Worm (Caenorhabditis elegans) whole organism, young adult: ENCODE data around the gene F38E1.3.
A peak's percentile ranks its signal among the peaks of the same experiment; 100 is the strongest.

ENCODE experiments used
- B0035.1 ChIP-seq: sonication (generic microtip); optimal IDR thresholded peaks from 2 replicates; lab custom pipeline; 2016; ENCODE audit warnings: missing genetic modification characterization, mild to moderate bottlenecking, missing compliant biosample characterization, missing genotype, missing genetic modification reagents
- B0336.3 ChIP-seq: fragments of 200-800 bp; sonication (Bioruptor generic); IDR thresholded peaks from 2 replicates; pipeline ENCODE4 v1.3.6; 2022; ENCODE audit warnings: missing genetic modification characterization, missing compliant biosample characterization
- D2030.7 ChIP-seq: fragments of 200-800 bp; sonication (Bioruptor generic); IDR thresholded peaks from 2 replicates; pipeline ENCODE4 v1.3.6; 2022; ENCODE audit warnings: missing genetic modification reagents, missing genetic modification characterization, missing compliant biosample characterization
- F10E7.11 ChIP-seq: sonication (generic microtip); optimal IDR thresholded peaks from 2 replicates; lab custom pipeline; 2017; ENCODE audit warnings: mild to moderate bottlenecking, missing genetic modification characterization, moderate library complexity, missing compliant biosample characterization
- F22D6.2 ChIP-seq: sonication (generic microtip); optimal IDR thresholded peaks from 2 replicates; lab custom pipeline; 2016; ENCODE audit warnings: mild to moderate bottlenecking, missing genetic modification characterization, missing compliant biosample characterization
- F33H1.4 ChIP-seq: fragments of 200-800 bp; sonication (Bioruptor generic); IDR thresholded peaks from 2 replicates; pipeline ENCODE4 v1.3.6; 2022; ENCODE audit warnings: missing genetic modification reagents, missing genetic modification characterization, missing compliant biosample characterization
- T07F8.4 ChIP-seq: sonication (generic microtip); optimal IDR thresholded peaks from 2 replicates; lab custom pipeline; 2016; ENCODE audit warnings: mild to moderate bottlenecking, missing genetic modification characterization, moderate library complexity, missing compliant biosample characterization
- Y79H2A.3 ChIP-seq: fragments of 200-800 bp; sonication (Bioruptor generic); conservative IDR thresholded peaks from 2 replicates; pipeline ENCODE4 v1.3.6; 2022; ENCODE audit warnings: missing genetic modification reagents, missing genetic modification characterization, missing compliant biosample characterization
- akir-1 ChIP-seq: fragments of 200-800 bp; sonication (Bioruptor generic); optimal IDR thresholded peaks from 2 replicates; lab custom pipeline; 2018; ENCODE audit warnings: mild to moderate bottlenecking, missing genetic modification characterization, moderate library complexity, missing compliant biosample characterization
- aptf-3 ChIP-seq: fragments of 200-800 bp; sonication (Bioruptor generic); IDR thresholded peaks from 2 replicates; pipeline ENCODE4 v1.3.6; 2022; ENCODE audit warnings: missing genetic modification characterization, missing compliant biosample characterization
- attf-3 ChIP-seq: fragments of 200-800 bp; sonication (Bioruptor generic); conservative IDR thresholded peaks from 2 replicates; pipeline ENCODE4 v1.3.6; 2022; ENCODE audit warnings: missing genetic modification reagents, missing genetic modification characterization, missing compliant biosample characterization
- attf-5 ChIP-seq: fragments of 200-800 bp; sonication (Bioruptor generic); optimal IDR thresholded peaks from 2 replicates; lab custom pipeline; 2018; ENCODE audit warnings: mild to moderate bottlenecking, missing genetic modification characterization, missing compliant biosample characterization
- attf-6 ChIP-seq: fragments of 200-800 bp; sonication (Bioruptor generic); IDR thresholded peaks from 2 replicates; pipeline ENCODE4 v1.3.6; 2022; ENCODE audit warnings: missing genetic modification reagents, missing genetic modification characterization, missing compliant biosample characterization
- bed-1 ChIP-seq: fragments of 200-800 bp; sonication (Bioruptor generic); IDR thresholded peaks from 2 replicates; pipeline ENCODE4 v1.3.6; 2022; ENCODE audit warnings: missing genetic modification reagents, missing genetic modification characterization, missing compliant biosample characterization
- cebp-1 ChIP-seq, 2 experiments: fragments of 200-800 bp in 1 of 2; sonication (Bioruptor generic) in 1 of 2; sonication (generic microtip) in 1 of 2; IDR thresholded peaks in 1 of 2; optimal IDR thresholded peaks in 1 of 2; 2 replicates each; pipeline versions ENCODE4 v1.3.6 to Lab custom; 2017 to 2022; ENCODE audit warnings: missing compliant biosample characterization in 2 of 2, missing genetic modification characterization in 2 of 2, mild to moderate bottlenecking in 1 of 2, missing genetic modification reagents in 1 of 2, moderate library complexity in 1 of 2
- ceh-27 ChIP-seq: fragments of 200-800 bp; sonication (Bioruptor generic); optimal IDR thresholded peaks from 2 replicates; lab custom pipeline; 2018; ENCODE audit warnings: mild to moderate bottlenecking, missing genetic modification characterization, moderate library complexity, missing compliant biosample characterization
- ceh-40 ChIP-seq: fragments of 200-800 bp; sonication (Bioruptor generic); IDR thresholded peaks from 2 replicates; pipeline ENCODE4 v1.3.6; 2022; ENCODE audit warnings: missing genetic modification characterization, missing compliant biosample characterization
- chd-7 ChIP-seq: sonication (generic microtip); optimal IDR thresholded peaks from 2 replicates; lab custom pipeline; 2016; ENCODE audit warnings: mild to moderate bottlenecking, missing genetic modification characterization, moderate library complexity, missing compliant biosample characterization
- dpl-1 ChIP-seq: fragments of 150-350 bp; optimal IDR thresholded peaks from 2 replicates; lab custom pipeline; 2014; ENCODE audit warnings: missing biosample characterization, missing genetic modification reagents, missing genetic modification characterization
- ets-4 ChIP-seq: fragments of 200-800 bp; sonication (Bioruptor generic); optimal IDR thresholded peaks from 2 replicates; lab custom pipeline; 2018; ENCODE audit warnings: mild to moderate bottlenecking, missing genetic modification characterization, missing compliant biosample characterization
- him-1 ChIP-seq: sonication (generic microtip); optimal IDR thresholded peaks from 2 replicates; lab custom pipeline; 2016; ENCODE audit warnings: missing genotype, missing genetic modification reagents, missing genetic modification characterization, missing compliant biosample characterization
- hlh-26 ChIP-seq: fragments of 200-800 bp; sonication (Bioruptor generic); conservative IDR thresholded peaks from 2 replicates; pipeline ENCODE4 v1.3.6; 2022; ENCODE audit warnings: missing genetic modification reagents, missing genetic modification characterization, missing compliant biosample characterization
- hmg-1.2 ChIP-seq: fragments of 200-800 bp; sonication (Bioruptor generic); IDR thresholded peaks from 2 replicates; pipeline ENCODE4 v1.3.6; 2022; ENCODE audit warnings: missing genetic modification reagents, missing genetic modification characterization, missing compliant biosample characterization
- hsf-1 ChIP-seq: fragments of 200-800 bp; sonication (Bioruptor generic); IDR thresholded peaks from 2 replicates; pipeline ENCODE4 v1.3.6; 2022; ENCODE audit warnings: missing genetic modification reagents, missing genetic modification characterization, missing compliant biosample characterization
- let-526 ChIP-seq: fragments of 200-800 bp; sonication (Bioruptor generic); IDR thresholded peaks from 2 replicates; pipeline ENCODE4 v1.3.6; 2022; ENCODE audit warnings: missing genetic modification reagents, missing genetic modification characterization, missing compliant biosample characterization
- lin-35 ChIP-seq, 3 experiments: fragments of 150-350 bp in 2 of 3; sonication (generic microtip) in 1 of 3; optimal IDR thresholded peaks; 2 replicates each; lab custom pipeline; 2014 to 2018; ENCODE audit warnings: missing biosample characterization in 3 of 3, missing genetic modification characterization in 3 of 3, missing genetic modification reagents in 3 of 3
- lin-40 ChIP-seq: sonication (generic microtip); optimal IDR thresholded peaks from 2 replicates; lab custom pipeline; 2016; ENCODE audit warnings: missing genetic modification characterization, mild to moderate bottlenecking, missing compliant biosample characterization, missing genotype, missing genetic modification reagents
- madf-10 ChIP-seq: sonication (generic microtip); optimal IDR thresholded peaks from 2 replicates; lab custom pipeline; 2016; ENCODE audit warnings: mild to moderate bottlenecking, missing genetic modification characterization, missing compliant biosample characterization
- mxl-1 ChIP-seq: sonication (generic microtip); optimal IDR thresholded peaks from 2 replicates; lab custom pipeline; 2016; ENCODE audit warnings: missing genetic modification characterization, missing compliant biosample characterization
- nfya-1 ChIP-seq: sonication (generic microtip); optimal IDR thresholded peaks from 2 replicates; lab custom pipeline; 2017; ENCODE audit warnings: antibody characterized with exemption, missing compliant biosample characterization, missing genetic modification characterization, borderline replicate concordance; ENCODE audit not compliant: insufficient read depth
- nfya-2 ChIP-seq: fragments of 200-800 bp; sonication (Bioruptor generic); IDR thresholded peaks from 2 replicates; pipeline ENCODE4 v1.3.6; 2022; ENCODE audit warnings: missing genetic modification reagents, missing genetic modification characterization, missing compliant biosample characterization
- nfyb-1 ChIP-seq: fragments of 200-800 bp; sonication (Bioruptor generic); IDR thresholded peaks from 2 replicates; pipeline ENCODE4 v1.3.6; 2022; ENCODE audit warnings: missing genetic modification reagents, missing genetic modification characterization, missing compliant biosample characterization
- nhr-27 ChIP-seq: fragments of 200-800 bp; sonication (Bioruptor generic); optimal IDR thresholded peaks from 2 replicates; lab custom pipeline; 2018; ENCODE audit warnings: mild to moderate bottlenecking, missing genetic modification characterization, moderate library complexity, missing compliant biosample characterization
- nhr-80 ChIP-seq: sonication (generic microtip); optimal IDR thresholded peaks from 2 replicates; lab custom pipeline; 2016; ENCODE audit warnings: missing genetic modification characterization, missing compliant biosample characterization
- nhr-90 ChIP-seq: sonication (generic microtip); optimal IDR thresholded peaks from 2 replicates; lab custom pipeline; 2016; ENCODE audit warnings: missing genotype, mild to moderate bottlenecking, missing genetic modification characterization, missing compliant biosample characterization
- rec-8 ChIP-seq, 2 experiments: sonication (generic microtip); optimal IDR thresholded peaks; 2 replicates each; lab custom pipeline; 2016; ENCODE audit warnings: mild to moderate bottlenecking in 2 of 2, missing genetic modification characterization in 2 of 2, missing genetic modification reagents in 2 of 2, missing genotype in 2 of 2, missing biosample characterization in 1 of 2, missing compliant biosample characterization in 1 of 2, moderate library complexity in 1 of 2
- sdz-38 ChIP-seq: sonication (generic microtip); optimal IDR thresholded peaks from 2 replicates; lab custom pipeline; 2016; ENCODE audit warnings: missing genotype, missing genetic modification characterization, missing compliant biosample characterization
- sea-2 ChIP-seq: fragments of 200-800 bp; sonication (Bioruptor generic); IDR thresholded peaks from 2 replicates; pipeline ENCODE4 v1.3.6; 2022; ENCODE audit warnings: missing genetic modification characterization, missing compliant biosample characterization
- snpc-1.3 ChIP-seq: sonication (generic microtip); optimal IDR thresholded peaks from 2 replicates; lab custom pipeline; 2017; ENCODE audit warnings: missing genetic modification characterization, mild to moderate bottlenecking, missing compliant biosample characterization, antibody characterized with exemption, moderate library complexity, missing genotype, missing genetic modification reagents; ENCODE audit not compliant: insufficient read depth
- snpc-3.4 ChIP-seq: sonication (generic microtip); optimal IDR thresholded peaks from 2 replicates; lab custom pipeline; 2017; ENCODE audit warnings: missing genetic modification characterization, mild to moderate bottlenecking, missing compliant biosample characterization, antibody characterized with exemption, moderate library complexity, missing genotype, missing genetic modification reagents
- unc-130 ChIP-seq: sonication (generic microtip); optimal IDR thresholded peaks from 2 replicates; lab custom pipeline; 2016; ENCODE audit warnings: missing genetic modification reagents, missing genetic modification characterization, missing compliant biosample characterization
- zfh-2 ChIP-seq: fragments of 200-800 bp; sonication (Bioruptor generic); conservative IDR thresholded peaks from 2 replicates; pipeline ENCODE4 v1.3.6; 2022; ENCODE audit warnings: missing genetic modification reagents, missing genetic modification characterization, missing compliant biosample characterization
- ztf-25 ChIP-seq: fragments of 200-800 bp; sonication (Bioruptor generic); IDR thresholded peaks from 2 replicates; pipeline ENCODE4 v1.3.6; 2022; ENCODE audit warnings: missing genetic modification reagents, missing genetic modification characterization, missing compliant biosample characterization

F38E1.3 gene

ce11 chrV:8413432-8414021 lies 37.6 kb downstream of the F38E1.3 start, which contains the start of gene vha-18 (continued):
- TF ChIP-seq rec-8 (tag; optimal IDR thresholded peaks at IDR 0.05; lab: Kevin White, UChicago): no peak
- peak; percentile 86 for TF ChIP-seq F33H1.4 (GFP tag; lab: Robert Waterston, UW)
- no peak for TF ChIP-seq madf-10
- TF ChIP-seq snpc-3.4 (tag; lab: Kevin White, UChicago): peak; percentile 86
- TF ChIP-seq unc-130 (GFP tag; lab: Kevin White, UChicago): peak; percentile 91
- TF ChIP-seq nfyb-1 (GFP tag; lab: Robert Waterston, UW): no peak
- TF ChIP-seq snpc-1.3: peak; percentile 73
- TF ChIP-seq aptf-3 (GFP tag; lab: Robert Waterston, UW): no peak
- TF ChIP-seq lin-40 (tag; lab: Kevin White, UChicago): no peak
- peak; percentile 97 for TF ChIP-seq D2030.7 (GFP tag; lab: Robert Waterston, UW)
- no peak for TF ChIP-seq ztf-25
- no peak for TF ChIP-seq akir-1 (GFP tag; lab: Kevin White, UChicago)
- no peak for TF ChIP-seq nfya-1 (tag; lab: Kevin White, UChicago)
- TF ChIP-seq him-1: peak; percentile 58
- peak; percentile 79 for TF ChIP-seq attf-3 (GFP tag; lab: Robert Waterston, UW)
- TF ChIP-seq nhr-27 (tag; lab: Kevin White, UChicago): no peak
- no peak for TF ChIP-seq lin-35 (GFP tag; optimal IDR thresholded peaks at IDR 0.05; lab: Kevin White, UChicago)
- TF ChIP-seq cebp-1 (GFP tag; IDR thresholded peaks at IDR 0.05; lab: Robert Waterston, UW): no peak
- no peak for TF ChIP-seq cebp-1 (tag; optimal IDR thresholded peaks at IDR 0.05; lab: Kevin White, UChicago)
- TF ChIP-seq ceh-40 (GFP tag; lab: Robert Waterston, UW): no peak
- no peak for TF ChIP-seq let-526 (GFP tag; lab: Robert Waterston, UW)
- TF ChIP-seq dpl-1: peak; percentile 72
- TF ChIP-seq ceh-27 (GFP tag; lab: Kevin White, UChicago): no peak
- TF ChIP-seq F10E7.11 (tag; lab: Kevin White, UChicago): no peak
- peak; percentile 89 for TF ChIP-seq hsf-1 (GFP tag; lab: Robert Waterston, UW)
- no peak for TF ChIP-seq ets-4 (GFP tag; lab: Kevin White, UChicago)
- no peak for TF ChIP-seq hlh-26 (GFP tag; lab: Robert Waterston, UW)
- no peak for TF ChIP-seq mxl-1 (tag; lab: Kevin White, UChicago)
- TF ChIP-seq T07F8.4: no peak
- TF ChIP-seq attf-6: peak; percentile 71
- TF ChIP-seq nhr-90: no peak

- TF ChIP-seq nfyb-1 (GFP tag; lab: Robert Waterston, UW) (no peak), nhr-80 (no peak), nfya-2 (GFP tag; lab: Robert Waterston, UW) (no peak), sea-2 (GFP tag; lab: Robert Waterston, UW) (no peak), B0035.1 (tag; lab: Kevin White, UChicago) (no peak), nhr-27 (tag; lab: Kevin White, UChicago) (no peak), bed-1 (GFP tag; lab: Robert Waterston, UW) (no peak), F22D6.2 (tag; lab: Kevin White, UChicago) (no peak), hmg-1.2 (GFP tag; lab: Robert Waterston, UW) (no peak), hlh-26 (GFP tag; lab: Robert Waterston, UW) (no peak), snpc-1.3 (no peak), Y79H2A.3 (GFP tag; lab: Robert Waterston, UW) (no peak), sdz-38 (tag; lab: Kevin White, UChicago) (no peak), zfh-2 (no peak), D2030.7 (GFP tag; lab: Robert Waterston, UW) (no peak), attf-5 (GFP tag; lab: Kevin White, UChicago) (no peak), B0336.3 (GFP tag; lab: Robert Waterston, UW) (no peak), unc-130 (GFP tag; lab: Kevin White, UChicago) (no peak), ets-4 (GFP tag; lab: Kevin White, UChicago) (no peak), chd-7 (no peak)
These were observed 38.2 kb downstream of the F38E1.3 start, which contains the start of gene pos-1 for ce11 chrV:8414036-8414728. TSS of gene pos-1 (plus strand) at chrV:8414086.
